Fruit fly (Drosophila melanogaster): ENCODE data around the gene Ldsdh1.

Gene Ldsdh1

DNA sequence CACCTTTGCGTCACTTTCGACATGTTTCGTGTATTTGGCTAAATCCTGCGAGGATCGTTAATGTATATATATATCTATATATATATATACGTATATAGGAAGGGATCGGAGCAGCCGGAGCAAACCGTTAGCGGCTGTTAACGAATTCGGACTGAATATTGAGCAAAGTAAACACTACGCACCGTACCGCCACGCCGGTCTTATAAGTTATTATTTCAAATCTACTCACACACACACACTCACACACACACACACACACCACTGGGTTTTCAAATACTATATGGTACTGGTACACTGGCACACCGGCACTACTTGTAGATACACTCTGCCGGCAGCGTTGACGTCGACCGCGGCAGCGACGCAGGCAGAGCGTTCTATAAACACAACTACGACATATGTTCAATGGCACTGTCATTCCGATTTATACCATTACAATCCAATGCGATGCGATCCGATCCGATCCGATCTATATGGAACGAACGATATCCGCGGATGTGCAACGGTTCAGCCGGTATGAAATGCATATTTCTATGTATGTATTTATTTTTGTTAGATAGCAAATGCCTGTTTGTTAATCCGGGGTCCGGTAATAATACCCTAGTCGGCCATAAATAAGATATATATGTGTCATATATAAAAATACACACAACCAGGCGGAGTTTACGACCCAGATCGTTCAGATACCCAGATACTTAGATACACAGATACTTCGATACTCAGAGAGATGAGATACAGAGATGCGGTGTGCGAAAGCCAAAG, at the start of gene Ldsdh1:
Gene Ldsdh1 (minus strand): TSS at position 179 of the 759 bp plus-strand sequence.
- TF ChIP-seq CG13204 (GFP tag; optimal IDR thresholded peaks at IDR 0.05) (no peak), CG12605 (GFP tag; IDR thresholded peaks at IDR 0.05) (no peak), fd96Ca (GFP tag; IDR thresholded peaks at IDR 0.05) (no peak), CG9948 (tag; optimal IDR thresholded peaks at IDR 0.05) (no peak), CG17806 (tag; optimal IDR thresholded peaks at IDR 0.05) (no peak), CG34367 (tag; optimal IDR thresholded peaks at IDR 0.05) (no peak), CG8301 (tag; optimal IDR thresholded peaks at IDR 0.05) (no peak), rn (GFP tag; IDR thresholded peaks at IDR 0.05) (no peak), CG32121 (GFP tag; IDR thresholded peaks at IDR 0.05) (no peak)

DNA sequence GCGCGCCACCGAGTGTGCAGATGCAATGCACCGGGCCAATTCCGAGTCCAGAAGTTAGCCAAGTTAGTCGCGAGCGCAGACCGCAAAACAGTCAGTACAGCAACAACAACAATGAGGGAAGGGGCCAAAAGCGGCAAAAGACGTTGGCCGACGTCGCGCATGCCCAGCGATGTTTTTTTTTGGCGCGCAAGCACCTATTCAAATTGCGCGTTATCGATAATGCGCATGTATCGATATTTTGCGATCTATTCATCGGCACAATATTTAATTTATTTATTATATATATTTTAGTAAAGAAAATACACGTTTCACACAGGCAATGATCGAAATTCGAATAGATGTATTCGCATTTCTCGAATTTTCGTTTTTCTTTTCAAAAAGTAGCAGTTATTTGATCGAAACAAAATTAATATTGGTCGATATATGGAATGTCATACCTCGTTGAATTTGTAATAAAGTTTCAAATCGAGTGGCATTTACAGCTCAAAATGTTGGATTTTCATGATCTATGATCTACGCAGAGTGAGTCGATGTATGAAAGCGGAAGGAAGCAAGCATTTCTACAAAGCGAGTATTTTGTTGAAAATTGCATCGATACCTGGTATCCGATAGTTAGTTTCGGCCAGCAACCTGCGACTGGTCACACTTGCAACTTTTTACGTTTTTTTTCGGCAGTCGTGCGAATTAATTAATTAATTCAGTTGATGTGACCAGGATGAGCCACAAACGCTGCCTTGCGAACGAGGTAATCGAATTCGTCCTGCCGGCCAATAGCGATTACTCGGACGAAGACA, 48.0 kb upstream of the Ldsdh1 start, which contains the start of gene CG2116:
Gene CG2116 (plus strand): TSS at position 609 of the 794 bp plus-strand sequence.
- TF ChIP-seq CG4496 (GFP tag; IDR thresholded peaks at IDR 0.05) (peak; percentile 47; the same call in 1 of the 3 replicates), Pif1A (GFP tag; optimal IDR thresholded peaks at IDR 0.05) (no peak)

DNA sequence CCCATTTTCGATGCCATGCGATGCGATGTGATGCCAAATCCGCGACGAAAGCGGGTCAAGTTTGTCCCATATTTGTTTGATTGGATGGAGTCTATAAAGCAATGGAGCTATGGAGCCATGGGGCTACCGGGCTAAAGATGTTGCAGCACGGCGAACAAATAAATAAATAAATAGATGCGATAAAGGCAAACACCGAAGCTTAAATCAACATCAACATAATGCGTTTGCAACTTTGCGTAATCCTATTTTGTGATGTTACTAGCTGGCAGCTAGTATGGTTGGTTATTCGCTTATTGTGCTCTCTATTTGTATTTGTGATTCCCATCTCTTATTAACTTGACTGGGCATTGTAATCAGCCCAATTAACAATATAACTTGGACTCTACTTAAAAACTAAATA, 46.7 kb upstream of the Ldsdh1 start:
- no peak for TF ChIP-seq CG9948 (tag; optimal IDR thresholded peaks at IDR 0.05)
- no peak for TF ChIP-seq CG4496 (GFP tag; IDR thresholded peaks at IDR 0.05)
- no peak for TF ChIP-seq CG8301 (tag; optimal IDR thresholded peaks at IDR 0.05)
- TF ChIP-seq EcR (GFP tag; optimal IDR thresholded peaks at IDR 0.05) = no peak
- TF ChIP-seq CG13204 (GFP tag; optimal IDR thresholded peaks at IDR 0.05) = no peak
- no peak for TF ChIP-seq CG10348 (GFP tag; IDR thresholded peaks at IDR 0.05)
- no peak for TF ChIP-seq CG15710 (tag; optimal IDR thresholded peaks at IDR 0.05)
- no peak for TF ChIP-seq CG14655 (GFP tag; optimal IDR thresholded peaks at IDR 0.05)
- TF ChIP-seq CG12605 (GFP tag; IDR thresholded peaks at IDR 0.05) = no peak
- TF ChIP-seq CG32121 (GFP tag; IDR thresholded peaks at IDR 0.05) = no peak

DNA sequence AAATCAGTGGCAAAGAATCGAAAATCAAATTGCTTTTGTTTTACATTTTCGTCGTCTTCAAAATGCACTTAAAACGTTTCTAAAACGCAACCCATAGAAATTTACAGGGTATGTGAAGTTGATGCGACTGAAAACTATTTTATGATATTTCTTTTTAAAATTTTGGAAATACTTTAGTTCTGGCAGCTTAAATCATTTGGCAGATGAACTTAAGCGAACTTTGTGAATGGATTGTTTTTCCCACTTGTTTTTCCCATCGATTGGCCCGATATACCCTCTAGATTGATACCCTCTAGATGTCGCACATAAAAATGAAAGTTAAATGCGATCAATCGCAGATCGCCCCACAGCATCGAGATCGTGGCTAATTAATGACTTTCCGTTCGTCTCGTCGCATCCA, 44.7 kb upstream of the Ldsdh1 start:
- peak; percentile 28 for TF ChIP-seq CG8301 (tag; optimal IDR thresholded peaks at IDR 0.05)
- TF ChIP-seq rn (GFP tag; IDR thresholded peaks at IDR 0.05) = no peak
- no peak for TF ChIP-seq CG32121 (GFP tag; IDR thresholded peaks at IDR 0.05)
- peak; percentile 42; the same call in 1 of the 3 replicates for TF ChIP-seq fd96Ca (GFP tag; IDR thresholded peaks at IDR 0.05)
- no peak for TF ChIP-seq CG12605 (GFP tag; IDR thresholded peaks at IDR 0.05)
- no peak for TF ChIP-seq CG15710 (tag; optimal IDR thresholded peaks at IDR 0.05)
- TF ChIP-seq Ets98B (GFP tag; IDR thresholded peaks at IDR 0.05) = peak; percentile 30
- TF ChIP-seq Snoo (tag; optimal IDR thresholded peaks at IDR 0.05) = no peak

DNA sequence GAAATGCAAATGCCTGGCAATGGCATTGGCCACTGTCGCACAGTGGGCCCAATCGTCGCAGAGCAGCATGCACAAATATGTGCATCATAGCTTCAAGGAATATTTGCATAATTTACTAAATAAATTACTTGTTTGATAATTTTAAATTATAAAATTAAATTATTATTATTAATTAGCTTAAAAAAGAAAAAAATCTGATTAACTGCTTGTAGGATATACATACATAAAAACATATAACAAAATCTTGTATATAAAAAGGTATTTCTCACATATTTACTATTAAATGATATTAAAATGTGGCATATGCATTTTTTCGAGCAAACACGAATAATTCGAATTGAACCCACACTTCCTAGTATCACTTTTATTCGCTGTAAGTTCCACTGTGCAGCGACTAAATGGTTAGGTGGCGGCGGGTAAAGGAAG, 43.8 kb upstream of the Ldsdh1 start:
- TF ChIP-seq CG10348 (GFP tag; IDR thresholded peaks at IDR 0.05) (no peak), CG13204 (GFP tag; optimal IDR thresholded peaks at IDR 0.05) (no peak), EcR (GFP tag; optimal IDR thresholded peaks at IDR 0.05) (no peak), CG4496 (GFP tag; IDR thresholded peaks at IDR 0.05) (0 out of 3 replicates have a peak, but pooled peaks have one; percentile 37), fd96Ca (GFP tag; IDR thresholded peaks at IDR 0.05) (no peak), CG8301 (tag; optimal IDR thresholded peaks at IDR 0.05) (peak; percentile 8), Pif1A (GFP tag; optimal IDR thresholded peaks at IDR 0.05) (no peak), gl (tag; optimal IDR thresholded peaks at IDR 0.05) (no peak), D1 (tag; optimal IDR thresholded peaks at IDR 0.05) (no peak), CG32121 (GFP tag; IDR thresholded peaks at IDR 0.05) (peak; percentile 24; the same call in 1 of the 2 replicates), CG14655 (GFP tag; optimal IDR thresholded peaks at IDR 0.05) (peak; percentile 45), Ets98B (GFP tag; IDR thresholded peaks at IDR 0.05) (0 out of 2 replicates have a peak, but pooled peaks have one; percentile 13), CG34367 (tag; optimal IDR thresholded peaks at IDR 0.05) (no peak), CG8159 (tag; optimal IDR thresholded peaks at IDR 0.05) (no peak), Pif1B (GFP tag; optimal IDR thresholded peaks at IDR 0.05) (no peak), CG17806 (tag; optimal IDR thresholded peaks at IDR 0.05) (no peak), CG12605 (GFP tag; IDR thresholded peaks at IDR 0.05) (no peak), rn (GFP tag; IDR thresholded peaks at IDR 0.05) (0 out of 2 replicates have a peak, but pooled peaks have one; percentile 15), CG9948 (tag; optimal IDR thresholded peaks at IDR 0.05) (no peak), Snoo (tag; optimal IDR thresholded peaks at IDR 0.05) (no peak), CG15710 (tag; optimal IDR thresholded peaks at IDR 0.05) (no peak)

DNA sequence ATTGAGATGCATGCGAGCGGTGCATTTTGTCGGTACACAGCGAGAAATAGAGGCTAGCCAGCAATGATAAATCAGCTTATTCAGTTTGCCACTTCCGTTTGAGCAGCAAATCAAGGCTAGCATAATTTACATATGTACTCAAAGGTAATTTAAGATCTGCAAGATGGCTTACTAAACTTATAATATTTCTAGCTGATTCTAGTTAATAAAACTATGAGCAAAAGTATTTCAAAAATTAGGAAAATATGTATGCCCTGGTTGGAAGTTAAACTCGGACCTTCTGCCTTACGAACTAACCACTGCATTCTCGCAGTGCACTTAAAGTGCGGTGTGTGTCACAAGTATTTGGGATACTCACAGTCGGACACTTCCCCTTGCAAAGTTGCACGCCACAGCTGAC, 41.4 kb upstream of the Ldsdh1 start:
- peak; percentile 38 for TF ChIP-seq CG15710 (tag; optimal IDR thresholded peaks at IDR 0.05)
- peak; percentile 38 for TF ChIP-seq Pif1A (GFP tag; optimal IDR thresholded peaks at IDR 0.05)
- TF ChIP-seq Ets98B (GFP tag; IDR thresholded peaks at IDR 0.05) = 0 out of 2 replicates have a peak, but pooled peaks have one; percentile 40
- no peak for TF ChIP-seq EcR (GFP tag; optimal IDR thresholded peaks at IDR 0.05)
- TF ChIP-seq CG32121 (GFP tag; IDR thresholded peaks at IDR 0.05) = peak; percentile 62
- peak; percentile 38 for TF ChIP-seq CG9948 (tag; optimal IDR thresholded peaks at IDR 0.05)
- peak; percentile 49 for TF ChIP-seq Pif1B (GFP tag; optimal IDR thresholded peaks at IDR 0.05)
- no peak for TF ChIP-seq CG13204 (GFP tag; optimal IDR thresholded peaks at IDR 0.05)
- TF ChIP-seq rn (GFP tag; IDR thresholded peaks at IDR 0.05) = no peak
- TF ChIP-seq CG10348 (GFP tag; IDR thresholded peaks at IDR 0.05) = no peak
- TF ChIP-seq CG14655 (GFP tag; optimal IDR thresholded peaks at IDR 0.05) = peak; percentile 66
- no peak for TF ChIP-seq D1 (tag; optimal IDR thresholded peaks at IDR 0.05)
- peak; percentile 60; the same call in 1 of the 3 replicates for TF ChIP-seq CG4496 (GFP tag; IDR thresholded peaks at IDR 0.05)
- TF ChIP-seq gl (tag; optimal IDR thresholded peaks at IDR 0.05) = no peak
- TF ChIP-seq Snoo (tag; optimal IDR thresholded peaks at IDR 0.05) = no peak
- TF ChIP-seq CG34367 (tag; optimal IDR thresholded peaks at IDR 0.05) = peak; percentile 21
- TF ChIP-seq CG17806 (tag; optimal IDR thresholded peaks at IDR 0.05) = peak; percentile 33
- peak; percentile 65 for TF ChIP-seq CG8301 (tag; optimal IDR thresholded peaks at IDR 0.05)
- peak; percentile 18 for TF ChIP-seq CG12605 (GFP tag; IDR thresholded peaks at IDR 0.05)
- peak; percentile 57; the same call in 2 of the 3 replicates for TF ChIP-seq fd96Ca (GFP tag; IDR thresholded peaks at IDR 0.05)
- peak; percentile 50 for TF ChIP-seq CG8159 (tag; optimal IDR thresholded peaks at IDR 0.05)

Measured in whole organism, pupa.